Worm (Caenorhabditis elegans): ENCODE measurements around the gene Y116F11A.1.

Gene Y116F11A.1

DNA sequence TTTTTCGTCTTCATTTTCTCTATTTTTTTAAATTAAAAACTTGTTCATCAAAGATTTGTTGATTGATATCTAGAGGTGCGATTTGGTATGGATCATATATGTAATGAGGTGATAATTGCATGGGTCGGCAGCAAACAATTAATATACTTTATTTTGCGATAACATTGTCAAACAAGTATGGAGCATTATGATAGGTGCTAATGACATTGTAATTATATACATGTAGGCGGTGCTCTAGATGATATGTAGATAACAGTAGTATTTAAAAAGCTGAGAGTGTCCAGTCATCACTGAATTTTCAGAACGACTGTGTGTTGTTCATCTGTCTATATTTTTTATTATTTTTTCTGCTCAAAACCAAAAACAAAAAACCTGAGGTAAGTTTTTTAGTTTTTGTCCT is at the start of gene Y116F11A.1:
Gene Y116F11A.1 (plus strand): TSS at position 301 of the 400 bp plus-strand sequence.
- TF ChIP-seq dmd-4 (tag; optimal IDR thresholded peaks at IDR 0.05; ENCODE audit: borderline replicate concordance): no peak
- no peak for TF ChIP-seq fax-1 (tag; optimal IDR thresholded peaks at IDR 0.05)
- no peak for TF ChIP-seq pros-1 (tag; optimal IDR thresholded peaks at IDR 0.05)
- no peak for TF ChIP-seq lin-11 (tag; optimal IDR thresholded peaks at IDR 0.05)
- TF ChIP-seq elt-4 (tag; optimal IDR thresholded peaks at IDR 0.05): no peak
- no peak for TF ChIP-seq pag-3 (tag; optimal IDR thresholded peaks at IDR 0.05; ENCODE audit: borderline replicate concordance)
- no peak for TF ChIP-seq ceh-6 (GFP tag; optimal IDR thresholded peaks at IDR 0.05)

DNA sequence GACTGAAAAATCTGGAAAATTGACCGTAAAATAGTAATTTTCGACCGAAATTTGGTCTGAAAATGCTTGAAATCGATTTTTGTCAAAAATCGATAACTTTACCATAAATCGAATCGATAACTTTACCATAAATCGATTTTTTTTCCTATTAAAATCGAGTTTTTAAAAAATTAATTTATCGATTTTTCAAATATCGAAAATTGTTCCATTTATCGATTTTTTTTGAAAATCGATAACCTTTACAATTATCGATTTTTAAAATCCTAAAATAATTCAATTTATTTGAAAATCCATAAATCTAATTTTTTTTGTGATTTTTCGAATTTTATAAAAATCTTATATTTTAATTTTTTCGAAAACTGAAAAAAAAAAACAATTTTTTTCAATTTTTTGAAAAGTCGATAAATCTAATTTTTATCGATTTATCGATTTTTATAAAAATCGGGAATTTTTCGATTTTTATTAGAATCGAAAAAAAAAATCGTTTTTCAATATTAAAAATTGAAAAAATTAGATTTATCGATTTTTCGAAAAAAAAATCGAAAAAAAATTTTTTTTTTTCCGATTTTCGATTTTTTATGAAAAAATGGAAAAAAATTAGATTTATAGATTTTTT is 39.0 kb upstream of the Y116F11A.1 start:
- TF ChIP-seq C08G9.2 (tag; optimal IDR thresholded peaks at IDR 0.05) (no peak), nhr-232 (tag; optimal IDR thresholded peaks at IDR 0.05) (no peak), Y22D7AL.16 (tag; optimal IDR thresholded peaks at IDR 0.05) (no peak), ceh-9 (tag; optimal IDR thresholded peaks at IDR 0.05) (no peak), ets-4 (tag; optimal IDR thresholded peaks at IDR 0.05) (no peak), sox-4 (tag; optimal IDR thresholded peaks at IDR 0.05) (no peak), ceh-22 (tag; optimal IDR thresholded peaks at IDR 0.05) (no peak), che-1 (tag; optimal IDR thresholded peaks at IDR 0.05) (no peak), K09A11.1 (tag; optimal IDR thresholded peaks at IDR 0.05; ENCODE audit: insufficient read depth) (no peak)

DNA sequence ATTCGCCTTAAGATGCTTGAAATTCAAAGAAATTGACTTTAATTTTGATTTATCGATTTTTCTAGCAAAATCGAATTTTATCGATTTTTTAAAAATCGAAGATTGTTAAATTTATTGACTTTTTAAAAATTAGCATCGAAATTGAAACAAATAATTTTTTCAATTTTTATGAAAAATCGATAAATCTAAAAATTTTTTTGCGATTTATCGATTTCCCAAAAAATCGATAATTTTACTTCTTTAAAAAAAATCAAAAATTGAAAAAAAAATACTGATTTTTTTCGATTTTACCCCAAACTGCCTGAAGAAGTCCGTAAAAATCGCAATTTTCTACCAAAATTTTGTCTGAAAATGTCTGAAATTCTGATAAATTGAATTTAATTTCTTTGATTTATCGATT is 38.4 kb upstream of the Y116F11A.1 start:
- no peak for TF ChIP-seq unc-86 (tag; optimal IDR thresholded peaks at IDR 0.05)
- TF ChIP-seq ceh-14 (tag; optimal IDR thresholded peaks at IDR 0.05): no peak
- no peak for TF ChIP-seq Y22D7AL.16 (tag; optimal IDR thresholded peaks at IDR 0.05)
- TF ChIP-seq F13H6.1 (tag; optimal IDR thresholded peaks at IDR 0.05): no peak
- no peak for TF ChIP-seq hlh-30 (tag; optimal IDR thresholded peaks at IDR 0.05; ENCODE audit: insufficient read depth)
- TF ChIP-seq mec-3 (tag; optimal IDR thresholded peaks at IDR 0.05; ENCODE audit: borderline replicate concordance): no peak
- no peak for TF ChIP-seq hlh-13 (GFP tag; optimal IDR thresholded peaks at IDR 0.05)
- no peak for TF ChIP-seq pha-2 (tag; optimal IDR thresholded peaks at IDR 0.05)
- TF ChIP-seq K09A11.1 (tag; optimal IDR thresholded peaks at IDR 0.05; ENCODE audit: insufficient read depth): no peak
- no peak for TF ChIP-seq ceh-18 (tag; optimal IDR thresholded peaks at IDR 0.05)
- no peak for TF ChIP-seq unc-55 (GFP tag; optimal IDR thresholded peaks at IDR 0.05)
- no peak for TF ChIP-seq gmeb-2 (tag; optimal IDR thresholded peaks at IDR 0.05)
- TF ChIP-seq pat-9 (tag; optimal IDR thresholded peaks at IDR 0.05): no peak
- no peak for TF ChIP-seq T23F11.4 (GFP tag; optimal IDR thresholded peaks at IDR 0.05)
- TF ChIP-seq tbx-2 (tag; optimal IDR thresholded peaks at IDR 0.05): no peak

DNA sequence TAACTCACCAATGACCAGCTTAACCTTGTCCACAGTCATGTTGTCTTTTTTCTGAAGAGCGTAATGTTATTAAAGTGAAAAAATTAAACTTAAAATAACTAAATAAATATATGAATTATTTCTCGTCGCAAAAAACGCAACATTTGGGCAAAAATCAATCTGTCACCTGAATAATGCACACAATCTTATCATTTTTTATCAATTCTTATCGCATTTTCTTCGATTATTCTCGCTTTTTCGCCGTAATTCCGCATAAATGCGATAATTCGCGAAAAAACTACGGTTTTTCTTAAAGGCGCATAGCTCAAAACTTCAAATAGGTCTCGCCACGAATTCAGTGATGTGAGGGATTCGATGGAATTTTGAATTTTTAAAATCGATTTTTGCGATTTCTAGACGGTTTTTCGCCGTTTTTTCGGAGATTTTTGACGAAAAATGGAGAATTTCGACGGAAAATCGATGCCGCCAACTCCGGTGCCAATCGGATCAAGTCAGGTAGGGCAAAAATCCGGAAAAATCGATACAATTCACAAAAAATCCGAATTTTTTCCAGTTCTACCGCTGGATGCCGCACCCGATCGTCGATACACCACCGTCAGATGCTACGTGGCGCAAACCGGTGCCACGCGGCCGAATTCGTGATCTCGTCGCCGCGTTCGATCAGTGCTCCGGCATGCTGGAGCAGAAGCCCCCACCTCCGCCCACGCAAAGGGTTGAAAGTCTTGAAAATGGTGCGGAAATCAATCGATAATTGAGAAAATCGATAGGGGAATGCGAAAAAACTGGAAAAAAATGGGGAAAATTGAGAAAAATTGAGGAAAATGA is 32.8 kb upstream of the Y116F11A.1 start, which contains the start of the genes Y43F8C.13 and ani-3:
Gene Y43F8C.13 (minus strand): TSS at position 51 of the 825 bp plus-strand sequence.
Gene ani-3 (plus strand): TSS at position 385 of the 825 bp plus-strand sequence.
- TF ChIP-seq elt-2 (tag; optimal IDR thresholded peaks at IDR 0.05) (peak; percentile 85), pha-2 (tag; optimal IDR thresholded peaks at IDR 0.05) (no peak)

DNA sequence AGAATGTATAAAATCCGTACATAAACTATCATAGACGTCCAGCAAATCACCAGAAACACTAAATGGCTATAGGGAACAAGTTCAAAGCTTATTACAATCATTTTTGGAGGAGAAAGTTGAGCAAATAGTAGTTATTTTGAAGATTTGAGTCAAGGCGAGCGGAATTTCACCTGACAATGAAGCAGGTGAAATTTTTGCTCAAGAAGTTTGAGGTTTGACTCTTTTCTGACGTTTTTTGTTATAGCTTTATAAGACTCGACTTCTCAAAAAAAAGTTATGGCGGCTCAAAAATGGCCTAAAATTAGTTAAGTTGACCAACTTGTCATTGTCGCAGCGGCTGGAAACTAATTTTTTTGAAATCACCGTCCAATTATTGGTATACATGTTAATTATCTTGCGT is 21.5 kb upstream of the Y116F11A.1 start, which contains the start of gene srv-3:
Gene srv-3 (minus strand): TSS at position 101 of the 400 bp plus-strand sequence.
- no peak for TF ChIP-seq ceh-19 (GFP tag; optimal IDR thresholded peaks at IDR 0.05)
- no peak for TF ChIP-seq F13H6.1 (tag; optimal IDR thresholded peaks at IDR 0.05)
- no peak for TF ChIP-seq ceh-31 (tag; optimal IDR thresholded peaks at IDR 0.05)
- TF ChIP-seq pat-9 (tag; optimal IDR thresholded peaks at IDR 0.05): no peak
- TF ChIP-seq ceh-14 (tag; optimal IDR thresholded peaks at IDR 0.05): no peak
- TF ChIP-seq npax-4 (tag; optimal IDR thresholded peaks at IDR 0.05): no peak
- TF ChIP-seq dmd-4 (tag; optimal IDR thresholded peaks at IDR 0.05; ENCODE audit: borderline replicate concordance): no peak
- no peak for TF ChIP-seq fax-1 (tag; optimal IDR thresholded peaks at IDR 0.05)
- TF ChIP-seq ceh-45 (GFP tag; IDR thresholded peaks at IDR 0.05): no peak
- no peak for TF ChIP-seq tbx-2 (tag; optimal IDR thresholded peaks at IDR 0.05)
- TF ChIP-seq sdc-2 (tag; optimal IDR thresholded peaks at IDR 0.05): no peak
- TF ChIP-seq ceh-48 (tag; optimal IDR thresholded peaks at IDR 0.05): no peak
- TF ChIP-seq ref-2 (tag; optimal IDR thresholded peaks at IDR 0.05): no peak
- TF ChIP-seq C08G9.2 (tag; optimal IDR thresholded peaks at IDR 0.05): no peak
- no peak for TF ChIP-seq nhr-11 (tag; optimal IDR thresholded peaks at IDR 0.05)
- TF ChIP-seq ceh-22 (tag; optimal IDR thresholded peaks at IDR 0.05): no peak
- no peak for TF ChIP-seq rnt-1 (tag; optimal IDR thresholded peaks at IDR 0.05)
- no peak for TF ChIP-seq ceh-2 (tag; optimal IDR thresholded peaks at IDR 0.05)
- TF ChIP-seq elt-2 (tag; optimal IDR thresholded peaks at IDR 0.05): no peak

Data from whole organism, late embryonic.